Worm (Caenorhabditis elegans) whole organism, L2 larva: ENCODE data around the gene F48G7.7.

Source experiments
- C34F6.9 ChIP-seq: fragments of 150-350 bp; optimal IDR thresholded peaks from 2 replicates; lab custom pipeline; 2014; ENCODE audit warnings: missing biosample characterization, missing genetic modification characterization
- nhr-11 ChIP-seq: fragments of 150-350 bp; optimal IDR thresholded peaks from 2 replicates; lab custom pipeline; 2014; ENCODE audit warnings: missing biosample characterization, missing genetic modification characterization
- skn-1 ChIP-seq: sonication (generic microtip); optimal IDR thresholded peaks from 2 replicates; lab custom pipeline; 2017; ENCODE audit warnings: missing biosample characterization, missing genetic modification characterization
- zag-1 ChIP-seq: fragments of 150-350 bp; optimal IDR thresholded peaks from 2 replicates; lab custom pipeline; 2014; ENCODE audit warnings: missing biosample characterization, missing genetic modification characterization

- TF ChIP-seq nhr-11 (tag; lab: Kevin White, UChicago), result no peak
- no peak for TF ChIP-seq C34F6.9 (tag; lab: Kevin White, UChicago)
- TF ChIP-seq skn-1, result no peak
- no peak for TF ChIP-seq zag-1 (tag; lab: Kevin White, UChicago)
These were observed 26.7 kb upstream of the F48G7.7 start, which contains the start of gene srj-5 for ce11 chrV:652940-653339.
